Worm (Caenorhabditis elegans): ENCODE data around the gene csn-4.

DNA sequence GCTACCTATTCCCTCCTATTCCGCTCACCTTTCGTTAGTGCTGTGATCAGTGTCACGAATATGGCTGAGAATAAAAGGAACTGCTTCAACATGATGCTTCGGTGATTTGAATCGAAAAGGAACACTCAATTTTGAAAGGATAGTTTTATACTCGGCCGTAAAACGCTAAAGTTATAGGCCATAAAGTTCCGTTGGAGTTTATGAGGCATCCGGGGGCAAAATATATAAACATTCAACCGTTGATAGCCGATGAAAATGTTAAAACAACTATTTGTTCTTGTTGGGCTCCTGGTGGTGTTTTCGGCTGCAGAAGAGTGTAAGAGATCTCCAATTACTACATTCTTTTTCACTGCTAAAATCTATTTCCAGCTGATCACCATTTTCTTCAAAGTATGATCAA, 17.7 kb upstream of the csn-4 start, which contains the start of the genes C44B12.9 and C44B12.3:
- TF ChIP-seq nhr-77 (tag; optimal IDR thresholded peaks at IDR 0.05): no peak
- no peak for TF ChIP-seq nhr-237 (tag; optimal IDR thresholded peaks at IDR 0.05)
- TF ChIP-seq ztf-11 (tag; optimal IDR thresholded peaks at IDR 0.05): no peak
- TF ChIP-seq lin-13 (GFP tag; optimal IDR thresholded peaks at IDR 0.05): no peak
- no peak for TF ChIP-seq unc-62 (GFP tag; optimal IDR thresholded peaks at IDR 0.05)
- TF ChIP-seq C34F6.9 (tag; optimal IDR thresholded peaks at IDR 0.05): no peak
- no peak for TF ChIP-seq elt-3 (tag; optimal IDR thresholded peaks at IDR 0.05)
- no peak for TF ChIP-seq ceh-16 (tag; optimal IDR thresholded peaks at IDR 0.05)
